Worm (Caenorhabditis elegans): Measurements from ENCODE around the gene rnp-9.

DNA sequence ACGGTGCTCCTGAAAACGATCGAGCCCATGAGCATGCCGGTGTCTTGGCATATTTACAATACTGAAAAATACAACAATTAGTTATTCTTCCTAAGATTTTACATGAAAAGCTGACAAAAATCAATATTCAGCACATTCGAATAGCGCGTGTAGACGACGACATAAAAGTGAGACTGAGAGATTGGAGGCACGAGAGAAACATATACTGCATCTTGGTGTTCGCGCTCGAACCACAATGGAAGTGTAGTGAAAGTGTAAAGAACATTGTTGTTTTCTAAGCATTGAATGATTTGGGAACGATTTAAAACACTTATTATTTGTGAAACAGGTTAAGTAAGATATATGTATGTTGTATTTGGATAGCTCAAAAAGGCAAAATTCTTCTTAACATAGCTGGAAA, 48.3 kb downstream of the rnp-9 start, which contains the start of gene F44A6.4:
- TF ChIP-seq attf-3 (GFP tag; conservative IDR thresholded peaks at IDR 0.05), result no peak
- no peak for TF ChIP-seq gei-17 (GFP tag; optimal IDR thresholded peaks at IDR 0.05)
- no peak for TF ChIP-seq xnd-1 (tag; optimal IDR thresholded peaks at IDR 0.05)
- no peak for TF ChIP-seq pha-4 (tag; optimal IDR thresholded peaks at IDR 0.05)
- TF ChIP-seq madf-10 (tag; optimal IDR thresholded peaks at IDR 0.05), result no peak
